Worm (Caenorhabditis elegans) whole organism, L3 larva: Measurements from ENCODE around the gene T01G6.10.

Source experiments
- ama-1 ChIP-seq: fragments of 150-350 bp; optimal IDR thresholded peaks from 2 replicates; lab custom pipeline; 2018
- ceh-16 ChIP-seq: sonication (generic microtip); optimal IDR thresholded peaks from 2 replicates; lab custom pipeline; 2017; ENCODE audit warnings: missing biosample characterization, missing genetic modification characterization
- ceh-82 ChIP-seq: fragments of 150-350 bp; optimal IDR thresholded peaks from 2 replicates; lab custom pipeline; 2014; ENCODE audit warnings: missing biosample characterization, missing genetic modification characterization
- egl-5 ChIP-seq: fragments of 150-350 bp; optimal IDR thresholded peaks from 2 replicates; lab custom pipeline; 2017; ENCODE audit warnings: missing biosample characterization, missing genetic modification reagents, missing genetic modification characterization, inconsistent platforms
- elt-3 ChIP-seq, 3 experiments: fragments of 150-350 bp in 1 of 3; sonication (generic microtip) in 2 of 3; optimal IDR thresholded peaks; 2 replicates in 2 of 3; 4 replicates in 1 of 3; lab custom pipeline; 2014 to 2017; ENCODE audit warnings: missing biosample characterization in 3 of 3, missing genetic modification characterization in 3 of 3
- pqm-1 ChIP-seq: fragments of 150-350 bp; optimal IDR thresholded peaks from 2 replicates; lab custom pipeline; 2017; ENCODE audit warnings: missing biosample characterization, missing genetic modification characterization, inconsistent platforms
- unc-39 ChIP-seq: sonication (generic microtip); optimal IDR thresholded peaks from 4 replicates; lab custom pipeline; 2017; ENCODE audit warnings: missing biosample characterization, missing genetic modification characterization
- unc-62 ChIP-seq: fragments of 150-350 bp; sonication (generic microtip); optimal IDR thresholded peaks from 4 replicates; lab custom pipeline; 2014; ENCODE audit warnings: missing biosample characterization, missing genetic modification reagents, missing genetic modification characterization
- ztf-11 ChIP-seq: fragments of 150-350 bp; optimal IDR thresholded peaks from 2 replicates; lab custom pipeline; 2014; ENCODE audit warnings: missing biosample characterization, missing genetic modification characterization

DNA sequence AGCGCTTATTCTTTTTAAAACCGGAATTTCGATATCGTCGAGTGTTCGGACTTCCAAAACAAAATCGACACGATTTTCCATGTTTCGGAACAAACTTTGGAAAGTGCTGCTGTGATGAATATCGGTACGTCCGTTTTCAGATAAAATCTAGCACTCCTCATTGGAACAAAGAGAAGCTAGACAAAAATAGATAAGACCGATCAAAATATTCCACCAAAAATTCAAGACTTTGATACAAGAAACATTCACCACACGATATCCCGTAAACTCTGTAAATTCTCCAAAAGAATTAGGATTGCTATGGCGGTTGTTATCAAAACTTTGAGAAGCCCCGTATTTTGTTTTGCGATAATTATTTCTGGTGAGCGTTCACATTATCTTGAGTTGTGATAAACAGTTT is 40.1 kb upstream of the T01G6.10 start, which contains the start of gene C14C6.3:
- TF ChIP-seq egl-5 (tag; lab: Kevin White, UChicago): no peak
- no peak for TF ChIP-seq ceh-16 (tag; lab: Kevin White, UChicago)
- no peak for TF ChIP-seq pqm-1
- TF ChIP-seq ama-1 (lab: Kevin White, UChicago): no peak
- TF ChIP-seq unc-39 (tag; lab: Kevin White, UChicago): no peak
- TF ChIP-seq unc-62 (GFP tag; lab: Kevin White, UChicago): no peak
- no peak for TF ChIP-seq ceh-82 (tag; lab: Kevin White, UChicago)
- no peak for TF ChIP-seq ztf-11 (tag; lab: Kevin White, UChicago)
- no peak for TF ChIP-seq elt-3 (tag; optimal IDR thresholded peaks at IDR 0.05; lab: Kevin White, UChicago)
